Worm (Caenorhabditis elegans) whole organism, L4/young adult: ENCODE data around the gene R02D5.6.

ENCODE experiments used
- W03F9.2 ChIP-seq: fragments of 150-350 bp; optimal IDR thresholded peaks from 2 replicates; lab custom pipeline; 2014; ENCODE audit warnings: missing biosample characterization, missing genetic modification characterization
- dao-5 ChIP-seq: sonication (generic microtip); optimal IDR thresholded peaks from 2 replicates; lab custom pipeline; 2016; ENCODE audit warnings: missing genotype, missing genetic modification characterization, moderate library complexity, missing compliant biosample characterization
- him-1 ChIP-seq: sonication (generic microtip); optimal IDR thresholded peaks from 2 replicates; lab custom pipeline; 2016; ENCODE audit warnings: missing genotype, missing genetic modification reagents, missing genetic modification characterization, missing compliant biosample characterization

DNA sequence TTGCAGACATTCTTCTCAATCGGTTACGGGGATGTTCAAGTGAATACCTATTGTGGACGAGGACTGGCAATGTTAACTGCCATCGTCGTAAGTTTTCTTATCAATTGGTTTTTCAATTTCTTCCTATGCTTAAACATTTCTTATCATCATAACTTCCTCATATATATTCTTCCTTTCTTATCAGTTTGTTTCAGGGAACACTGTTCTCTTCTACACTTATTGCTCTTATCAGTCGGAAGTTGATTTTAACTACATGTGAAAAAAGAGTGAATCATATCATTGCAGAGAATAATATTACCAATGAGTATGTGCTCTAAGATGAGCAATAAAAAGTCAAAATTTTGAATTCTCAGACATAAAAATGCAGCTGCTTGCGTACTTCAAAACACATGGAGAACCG lies 24.2 kb upstream of the R02D5.6 start:
- TF ChIP-seq him-1 (tag; lab: Kevin White, UChicago) (no peak), W03F9.2 (tag; lab: Kevin White, UChicago) (no peak), dao-5 (no peak)
